Fruit fly (Drosophila melanogaster): ENCODE data around the gene CG31131.

The CG31131 gene

dm6 chr3R:27922673-27923175, 40.3 kb downstream of the CG31131 start, which contains the start of gene RpL4 (continued):
- TF ChIP-seq lz (GFP tag; optimal IDR thresholded peaks at IDR 0.05) (peak; percentile 80), Gug (GFP tag; IDR thresholded peaks at IDR 0.05) (no peak), fkh (GFP tag; optimal IDR thresholded peaks at IDR 0.05) (peak; percentile 72), CG6792 (GFP tag; optimal IDR thresholded peaks at IDR 0.05) (peak; percentile 56), CG6854 (GFP tag; optimal IDR thresholded peaks at IDR 0.05) (peak; percentile 89), Eip78C (GFP tag) (peak; percentile 95), eg (GFP tag; IDR thresholded peaks at IDR 0.05) (peak; percentile 82), CG11294 (GFP tag; IDR thresholded peaks at IDR 0.05) (no peak), CG7368 (GFP tag; optimal IDR thresholded peaks at IDR 0.05) (peak; percentile 67), CG8319 (GFP tag; optimal IDR thresholded peaks at IDR 0.05) (peak; percentile 50), CG1621 (tag; optimal IDR thresholded peaks at IDR 0.05) (peak; percentile 70), Blimp-1 (GFP tag; optimal IDR thresholded peaks at IDR 0.05) (peak; percentile 52), CG15336 (GFP tag; IDR thresholded peaks at IDR 0.05) (no peak), cyc (GFP tag; optimal IDR thresholded peaks at IDR 0.05) (peak; percentile 70), CG32006 (GFP tag; optimal IDR thresholded peaks at IDR 0.05) (peak; percentile 52), pdm3 (GFP tag; optimal IDR thresholded peaks at IDR 0.05) (peak; percentile 74), Hr38 (GFP tag; optimal IDR thresholded peaks at IDR 0.05) (no peak), CG6276 (GFP tag; optimal IDR thresholded peaks at IDR 0.05) (peak; percentile 13), net (GFP tag; optimal IDR thresholded peaks at IDR 0.05) (peak; percentile 87), CG11762 (GFP tag; optimal IDR thresholded peaks at IDR 0.05; ENCODE audit: insufficient read depth) (peak; percentile 36), Sox14 (GFP tag; optimal IDR thresholded peaks at IDR 0.05) (peak; percentile 76), topi (GFP tag; optimal IDR thresholded peaks at IDR 0.05) (peak; percentile 77), CG6808 (GFP tag; optimal IDR thresholded peaks at IDR 0.05) (peak; percentile 59), Ets96B (tag; optimal IDR thresholded peaks at IDR 0.05) (no peak), ss (GFP tag; optimal IDR thresholded peaks at IDR 0.05) (peak; percentile 58 to 87), CG4318 (GFP tag; optimal IDR thresholded peaks at IDR 0.05) (no peak), svp (GFP tag) (peak; percentile 76), CG3919 (GFP tag; optimal IDR thresholded peaks at IDR 0.05) (peak; percentile 87), salr (GFP tag; optimal IDR thresholded peaks at IDR 0.05) (peak; percentile 56 to 82), Hr4 (GFP tag; optimal IDR thresholded peaks at IDR 0.05) (peak; percentile 19), dsx (GFP tag; optimal IDR thresholded peaks at IDR 0.05; ENCODE audit: poor library complexity, severe bottlenecking) (peak; percentile 37), spab (GFP tag; optimal IDR thresholded peaks at IDR 0.05) (peak; percentile 40)

dm6 chr3R:27921982-27922672, 40.9 kb downstream of the CG31131 start, which contains the start of gene BCAS2:
Gene BCAS2 (minus strand): TSS chr3R:27922356.
- TF ChIP-seq cyc (GFP tag; optimal IDR thresholded peaks at IDR 0.05) = no peak
- TF ChIP-seq CG16779 (tag; optimal IDR thresholded peaks at IDR 0.05) = no peak
- TF ChIP-seq Eip78C (GFP tag) = no peak
- no peak for TF ChIP-seq Gug (GFP tag; IDR thresholded peaks at IDR 0.05)
- TF ChIP-seq net (GFP tag; optimal IDR thresholded peaks at IDR 0.05) = no peak
- TF ChIP-seq esn (GFP tag; optimal IDR thresholded peaks at IDR 0.05) = no peak
- TF ChIP-seq fkh (GFP tag; optimal IDR thresholded peaks at IDR 0.05) = no peak
- no peak for TF ChIP-seq dac (GFP tag; optimal IDR thresholded peaks at IDR 0.05)

- TF ChIP-seq CG34406 (GFP tag; optimal IDR thresholded peaks at IDR 0.05) (no peak), ss (GFP tag; optimal IDR thresholded peaks at IDR 0.05) (no peak), Sox15 (GFP tag; optimal IDR thresholded peaks at IDR 0.05) (no peak), Eip78C (GFP tag) (peak; percentile 26), CG32006 (GFP tag; optimal IDR thresholded peaks at IDR 0.05) (no peak), lz (GFP tag; optimal IDR thresholded peaks at IDR 0.05) (no peak), acj6 (GFP tag; optimal IDR thresholded peaks at IDR 0.05) (no peak), Smox (GFP tag; optimal IDR thresholded peaks at IDR 0.05) (no peak), CG31627 (GFP tag; optimal IDR thresholded peaks at IDR 0.05) (no peak), Eip93F (GFP tag; optimal IDR thresholded peaks at IDR 0.05) (no peak), esn (GFP tag; optimal IDR thresholded peaks at IDR 0.05) (peak; percentile 13), CG11294 (GFP tag; IDR thresholded peaks at IDR 0.05) (no peak), CG15336 (GFP tag; IDR thresholded peaks at IDR 0.05) (no peak), spab (GFP tag; optimal IDR thresholded peaks at IDR 0.05) (no peak), Eip75B (GFP tag; optimal IDR thresholded peaks at IDR 0.05) (no peak), CG9139 (GFP tag; optimal IDR thresholded peaks at IDR 0.05) (no peak), OdsH (GFP tag; optimal IDR thresholded peaks at IDR 0.05) (no peak), achi (GFP tag; optimal IDR thresholded peaks at IDR 0.05) (no peak), fkh (GFP tag; optimal IDR thresholded peaks at IDR 0.05) (peak; percentile 85), CG16779 (tag; optimal IDR thresholded peaks at IDR 0.05) (no peak), CG6163 (GFP tag; IDR thresholded peaks at IDR 0.05) (no peak), Sox14 (GFP tag; optimal IDR thresholded peaks at IDR 0.05) (no peak), Hr38 (GFP tag; optimal IDR thresholded peaks at IDR 0.05) (no peak), svp (GFP tag) (no peak), net (GFP tag; optimal IDR thresholded peaks at IDR 0.05) (no peak)
Measured at dm6 chr3R:27920883-27921282, 42.1 kb downstream of the CG31131 start, which contains the start of gene CG12259. Gene CG12259 (minus strand): TSS chr3R:27921089.

Data from whole organism, prepupa.